Worm (Caenorhabditis elegans) whole organism, L4 larva: Measurements from ENCODE around the gene dkc-1.

Experiments
- ZK546.5 ChIP-seq, 2 experiments: sonication (generic microtip); optimal IDR thresholded peaks; 2 replicates each; lab custom pipeline; 2017; ENCODE audit warnings: missing biosample characterization in 2 of 2, missing genetic modification characterization in 2 of 2
- aha-1 ChIP-seq: fragments of 150-350 bp; peaks from one replicate; lab custom pipeline; 2014; ENCODE audit warnings: missing biosample characterization, missing genetic modification characterization
- arid-1 ChIP-seq: fragments of 200-800 bp; sonication (Bioruptor generic); conservative IDR thresholded peaks from 2 replicates; pipeline ENCODE4 v1.3.6; 2022; ENCODE audit warnings: missing genetic modification reagents, missing genetic modification characterization, missing compliant biosample characterization
- attf-4 ChIP-seq: sonication (generic microtip); optimal IDR thresholded peaks from 3 replicates; lab custom pipeline; 2017; ENCODE audit warnings: missing biosample characterization, missing genetic modification characterization
- daf-8 ChIP-seq: fragments of 200-800 bp; sonication (Bioruptor generic); IDR thresholded peaks from 2 replicates; pipeline ENCODE4 v1.3.6; 2022; ENCODE audit warnings: missing genetic modification characterization, missing compliant biosample characterization
- fos-1 ChIP-seq: fragments of 150-350 bp; optimal IDR thresholded peaks from 2 replicates; lab custom pipeline; 2014; ENCODE audit warnings: missing biosample characterization, missing genetic modification characterization
- lin-39 ChIP-seq: fragments of 150-350 bp; optimal IDR thresholded peaks from 2 replicates; lab custom pipeline; 2014; ENCODE audit warnings: missing biosample characterization, missing genetic modification reagents, missing genetic modification characterization
- mdt-29 ChIP-seq: fragments of 200-800 bp; sonication (Bioruptor generic); IDR thresholded peaks from 2 replicates; pipeline ENCODE4 v1.3.6; 2022; ENCODE audit warnings: missing genetic modification reagents, missing genetic modification characterization, missing compliant biosample characterization
- pha-4 ChIP-seq, 2 experiments: fragments of 150-350 bp in 1 of 2; fragments of 200-800 bp in 1 of 2; sonication (Bioruptor generic) in 1 of 2; IDR thresholded peaks in 1 of 2; optimal IDR thresholded peaks in 1 of 2; 2 replicates each; pipeline versions ENCODE4 v1.3.6 to Lab custom; 2014 to 2022; ENCODE audit warnings: missing genetic modification characterization in 2 of 2, missing genetic modification reagents in 2 of 2, missing biosample characterization in 1 of 2, missing compliant biosample characterization in 1 of 2
- rbr-2 ChIP-seq: sonication (generic microtip); optimal IDR thresholded peaks from 2 replicates; lab custom pipeline; 2016; ENCODE audit warnings: missing genotype, missing genetic modification characterization, missing compliant biosample characterization
- vab-7 ChIP-seq: fragments of 200-800 bp; sonication (Bioruptor generic); IDR thresholded peaks from 2 replicates; pipeline ENCODE4 v1.3.6; 2022; ENCODE audit warnings: missing genetic modification reagents, missing genetic modification characterization, missing compliant biosample characterization

DNA sequence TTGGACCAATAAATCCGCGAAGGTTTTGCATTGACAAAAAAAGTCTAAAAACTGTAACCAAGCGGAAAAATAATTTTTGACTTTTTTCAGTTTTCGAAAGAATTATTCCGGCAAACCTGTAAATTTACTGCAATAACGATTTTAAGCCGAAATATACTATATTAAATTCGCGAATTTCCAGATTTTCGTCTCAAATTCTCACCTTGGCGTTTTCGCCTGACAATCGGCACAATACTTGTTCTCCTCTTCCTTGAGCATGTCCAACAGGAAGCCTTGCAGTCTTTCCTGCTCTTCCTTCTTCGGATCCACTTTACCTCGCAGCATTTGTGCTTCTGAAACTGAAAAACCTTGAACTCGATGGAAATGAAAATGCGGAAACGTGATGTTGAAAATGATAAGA lies 8.8 kb upstream of the dkc-1 start, which contains the start of gene smap-1:
- TF ChIP-seq fos-1 (tag; lab: Kevin White, UChicago) (no peak), attf-4 (tag; lab: Kevin White, UChicago) (no peak), daf-8 (GFP tag; lab: Robert Waterston, UW) (no peak), mdt-29 (GFP tag; lab: Robert Waterston, UW) (no peak), lin-39 (tag; lab: Kevin White, UChicago) (no peak), vab-7 (GFP tag; lab: Robert Waterston, UW) (no peak), rbr-2 (no peak), aha-1 (tag; lab: Kevin White, UChicago) (no peak), arid-1 (GFP tag; lab: Robert Waterston, UW) (no peak), ZK546.5 (tag; optimal IDR thresholded peaks at IDR 0.05; lab: Kevin White, UChicago) (no peak), pha-4 (GFP tag; IDR thresholded peaks at IDR 0.05; lab: Robert Waterston, UW) (no peak), pha-4 (tag; optimal IDR thresholded peaks at IDR 0.05; lab: Kevin White, UChicago) (no peak)
